Fruit fly (Drosophila melanogaster) whole organism, embryonic: ENCODE results near the gene CG33288.
A peak's percentile ranks its signal among the peaks of the same experiment; 100 is the strongest.

Source experiments
- CG10543 ChIP-seq: fragments of 200-800 bp; sonication (Bioruptor generic); optimal IDR thresholded peaks from 3 replicates; lab custom pipeline; 2017; ENCODE audit warnings: missing biosample characterization, mild to moderate bottlenecking, missing genetic modification characterization, moderate library complexity
- CG10959 ChIP-seq: fragments of 200-800 bp; sonication (Bioruptor generic); IDR thresholded peaks from 2 replicates; pipeline ENCODE4 v1.3.6; 2022; ENCODE audit warnings: missing biosample characterization, missing genetic modification characterization
- CG11456 ChIP-seq: fragments of 200-800 bp; sonication (Bioruptor generic); IDR thresholded peaks from 3 replicates; pipeline ENCODE4 v1.3.6; 2022; ENCODE audit warnings: missing biosample characterization, missing genetic modification characterization
- CG11504 ChIP-seq: fragments of 200-800 bp; sonication (Bioruptor generic); optimal IDR thresholded peaks from 3 replicates; lab custom pipeline; 2019; ENCODE audit warnings: missing biosample characterization, mild to moderate bottlenecking, missing genetic modification characterization, moderate library complexity
- CG11695 ChIP-seq: fragments of 200-800 bp; sonication (Bioruptor generic); IDR thresholded peaks from 3 replicates; pipeline ENCODE4 v1.3.6; 2022; ENCODE audit warnings: missing biosample characterization, missing genetic modification characterization
- CG11696 ChIP-seq: fragments of 200-800 bp; sonication (Bioruptor generic); IDR thresholded peaks from 2 replicates; pipeline ENCODE4 v1.3.6; 2022; ENCODE audit warnings: missing biosample characterization, missing genetic modification characterization
- CG12155 ChIP-seq: fragments of 200-800 bp; sonication (Bioruptor generic); optimal IDR thresholded peaks from 3 replicates; lab custom pipeline; 2016; ENCODE audit warnings: missing biosample characterization, missing genetic modification characterization
- CG12769 ChIP-seq: fragments of 200-800 bp; sonication (Bioruptor generic); optimal IDR thresholded peaks from 2 replicates; lab custom pipeline; 2019; ENCODE audit warnings: missing biosample characterization, mild to moderate bottlenecking, missing genetic modification characterization, moderate library complexity
- CG13123 ChIP-seq: fragments of 200-800 bp; sonication (Bioruptor generic); optimal IDR thresholded peaks from 2 replicates; lab custom pipeline; 2016; ENCODE audit warnings: missing biosample characterization, missing genetic modification characterization
- CG13296 ChIP-seq: fragments of 200-800 bp; sonication (Bioruptor generic); optimal IDR thresholded peaks from 3 replicates; lab custom pipeline; 2018; ENCODE audit warnings: missing biosample characterization, mild to moderate bottlenecking, missing genetic modification characterization
- CG13775 ChIP-seq: fragments of 200-800 bp; sonication (Bioruptor generic); optimal IDR thresholded peaks from 3 replicates; lab custom pipeline; 2017; ENCODE audit warnings: missing biosample characterization, mild to moderate bottlenecking, missing genetic modification characterization
- CG15696 ChIP-seq: fragments of 200-800 bp; sonication (Bioruptor generic); optimal IDR thresholded peaks from 2 replicates; lab custom pipeline; 2019; ENCODE audit warnings: missing biosample characterization, mild to moderate bottlenecking, missing genetic modification characterization, moderate library complexity
- CG17328 ChIP-seq: fragments of 200-800 bp; sonication (Bioruptor generic); IDR thresholded peaks from 2 replicates; pipeline ENCODE4 v1.3.6; 2022; ENCODE audit warnings: missing biosample characterization, missing genetic modification characterization
- CG17802 ChIP-seq: fragments of 200-800 bp; sonication (Bioruptor generic); optimal IDR thresholded peaks from 2 replicates; lab custom pipeline; 2018; ENCODE audit warnings: missing biosample characterization, mild to moderate bottlenecking, missing genetic modification characterization, moderate library complexity
- CG1832 ChIP-seq: fragments of 200-800 bp; sonication (Bioruptor generic); optimal IDR thresholded peaks from 2 replicates; lab custom pipeline; 2017; ENCODE audit warnings: missing biosample characterization, mild to moderate bottlenecking, missing genetic modification characterization, inconsistent platforms
- CG18619 ChIP-seq: fragments of 200-800 bp; sonication (Bioruptor generic); optimal IDR thresholded peaks from 3 replicates; lab custom pipeline; 2017; ENCODE audit warnings: missing biosample characterization, mild to moderate bottlenecking, missing genetic modification characterization
- CG33213 ChIP-seq: fragments of 200-800 bp; sonication (Bioruptor generic); optimal IDR thresholded peaks from 3 replicates; lab custom pipeline; 2016; ENCODE audit warnings: missing biosample characterization, missing genetic modification characterization
- CG4328 ChIP-seq: fragments of 200-800 bp; sonication (Bioruptor generic); optimal IDR thresholded peaks from 3 replicates; lab custom pipeline; 2017; ENCODE audit warnings: missing biosample characterization, missing genetic modification reagents, missing genetic modification characterization
- CG4404 ChIP-seq: fragments of 200-800 bp; sonication (Bioruptor generic); IDR thresholded peaks from 2 replicates; pipeline ENCODE4 v1.3.6; 2022; ENCODE audit warnings: missing biosample characterization, missing genetic modification characterization
- CG6791 ChIP-seq: fragments of 200-800 bp; sonication (Bioruptor generic); IDR thresholded peaks from 3 replicates; pipeline ENCODE4 v1.3.6; 2022; ENCODE audit warnings: missing biosample characterization, missing genetic modification characterization; ENCODE audit not compliant: partially characterized antibody
- CG9215 ChIP-seq: fragments of 200-800 bp; sonication (Bioruptor generic); IDR thresholded peaks from 2 replicates; pipeline ENCODE4 v1.3.6; 2022; ENCODE audit warnings: missing biosample characterization, missing genetic modification characterization
- CG9797 ChIP-seq: fragments of 200-800 bp; sonication (Bioruptor generic); optimal IDR thresholded peaks from 3 replicates; lab custom pipeline; 2018; ENCODE audit warnings: missing biosample characterization, mild to moderate bottlenecking, missing genetic modification characterization
- CG9932 ChIP-seq: fragments of 200-800 bp; sonication (Bioruptor generic); IDR thresholded peaks from 2 replicates; pipeline ENCODE4 v1.3.6; 2022; ENCODE audit warnings: missing biosample characterization, missing genetic modification characterization
- Dek ChIP-seq: fragments of 200-800 bp; sonication (Bioruptor generic); optimal IDR thresholded peaks from 3 replicates; lab custom pipeline; 2019; ENCODE audit warnings: missing biosample characterization, mild to moderate bottlenecking, missing genetic modification characterization, moderate library complexity
- Dfd ChIP-seq, 2 experiments: fragments of >200 bp; optimal IDR thresholded peaks; 2 replicates each; lab custom pipeline; 2017; ENCODE audit warnings: missing biosample characterization in 2 of 2, missing genetic modification characterization in 2 of 2
- E2f1 ChIP-seq: fragments of 200-800 bp; sonication (Bioruptor generic); IDR thresholded peaks from 2 replicates; pipeline ENCODE4 v1.3.6; 2022; ENCODE audit warnings: missing biosample characterization, missing genetic modification characterization
- H2.0 ChIP-seq: fragments of 200-800 bp; sonication (Bioruptor generic); IDR thresholded peaks from 2 replicates; pipeline ENCODE4 v1.3.6; 2022; ENCODE audit warnings: missing biosample characterization, missing genetic modification characterization
- Lhr ChIP-seq: fragments of 200-800 bp; sonication (Bioruptor generic); optimal IDR thresholded peaks from 3 replicates; lab custom pipeline; 2017; ENCODE audit warnings: mild to moderate bottlenecking, missing biosample characterization, missing genetic modification reagents, missing genetic modification characterization
- Lim3 ChIP-seq: fragments of 200-800 bp; sonication (Bioruptor generic); IDR thresholded peaks from 2 replicates; pipeline ENCODE4 v1.3.6; 2022; ENCODE audit warnings: missing biosample characterization, missing genetic modification characterization
- NC2α ChIP-seq: fragments of 200-800 bp; sonication (Bioruptor generic); optimal IDR thresholded peaks from 2 replicates; lab custom pipeline; 2016; ENCODE audit warnings: missing biosample characterization, missing genetic modification characterization
- Ptx1 ChIP-seq: fragments of 200-800 bp; sonication (Bioruptor generic); IDR thresholded peaks from 2 replicates; pipeline ENCODE4 v1.3.6; 2022; ENCODE audit warnings: missing biosample characterization, missing genetic modification characterization
- Trl ChIP-seq, 3 experiments: fragments of >200 bp in 2 of 3; fragments of 200-800 bp in 1 of 3; sonication (Bioruptor generic) in 1 of 3; optimal IDR thresholded peaks; 2 replicates in 1 of 3; 3 replicates in 2 of 3; lab custom pipeline; 2016 to 2017; ENCODE audit warnings: missing biosample characterization in 1 of 3, missing genetic modification characterization in 1 of 3
- al ChIP-seq: fragments of 200-800 bp; sonication (Bioruptor generic); IDR thresholded peaks from 2 replicates; pipeline ENCODE4 v1.3.6; 2022; ENCODE audit warnings: missing biosample characterization, missing genetic modification characterization
- ap ChIP-seq: fragments of 200-800 bp; sonication (Bioruptor generic); IDR thresholded peaks from 2 replicates; pipeline ENCODE4 v1.3.6; 2022; ENCODE audit warnings: missing biosample characterization, missing genetic modification characterization
- caup ChIP-seq: fragments of 200-800 bp; sonication (Bioruptor generic); optimal IDR thresholded peaks from 3 replicates; lab custom pipeline; 2017; ENCODE audit warnings: missing biosample characterization, mild to moderate bottlenecking, missing genetic modification characterization, moderate library complexity; ENCODE audit not compliant: severe bottlenecking
- danr ChIP-seq: fragments of 200-800 bp; sonication (Bioruptor generic); IDR thresholded peaks from 2 replicates; pipeline ENCODE4 v1.3.6; 2022; ENCODE audit warnings: missing biosample characterization, missing genetic modification characterization
- lola ChIP-seq, 3 experiments: fragments of >200 bp in 2 of 3; fragments of 200-800 bp in 1 of 3; sonication (Bioruptor generic) in 1 of 3; optimal IDR thresholded peaks; 2 replicates each; lab custom pipeline; 2017 to 2019; ENCODE audit warnings: missing biosample characterization in 3 of 3, missing genetic modification characterization in 3 of 3, mild to moderate bottlenecking in 1 of 3, moderate library complexity in 1 of 3
- mam ChIP-seq: fragments of 200-800 bp; sonication (Bioruptor generic); optimal IDR thresholded peaks from 3 replicates; lab custom pipeline; 2016; ENCODE audit warnings: missing biosample characterization, missing genetic modification characterization
- oc ChIP-seq: fragments of 200-800 bp; sonication (Bioruptor generic); optimal IDR thresholded peaks from 2 replicates; lab custom pipeline; 2018; ENCODE audit warnings: missing biosample characterization, mild to moderate bottlenecking, missing genetic modification characterization, moderate library complexity
- onecut ChIP-seq: fragments of 200-800 bp; sonication (Bioruptor generic); IDR thresholded peaks from 2 replicates; pipeline ENCODE4 v1.3.6; 2022; ENCODE audit warnings: missing biosample characterization, missing genetic modification characterization
- sc ChIP-seq, 3 experiments: fragments of >200 bp in 2 of 3; fragments of 200-800 bp in 1 of 3; sonication (Bioruptor generic) in 1 of 3; optimal IDR thresholded peaks; 2 replicates in 2 of 3; 3 replicates in 1 of 3; lab custom pipeline; 2017; ENCODE audit warnings: mild to moderate bottlenecking in 1 of 3, missing biosample characterization in 1 of 3, missing genetic modification characterization in 1 of 3, missing genetic modification reagents in 1 of 3
- seq ChIP-seq: fragments of 200-800 bp; sonication (Bioruptor generic); IDR thresholded peaks from 2 replicates; pipeline ENCODE4 v1.3.6; 2022; ENCODE audit warnings: missing biosample characterization, missing genetic modification characterization
- shn ChIP-seq: fragments of 200-800 bp; sonication (Bioruptor generic); optimal IDR thresholded peaks from 3 replicates; lab custom pipeline; 2016; ENCODE audit warnings: missing biosample characterization, missing genetic modification characterization
- sim ChIP-seq: fragments of 200-800 bp; sonication (Bioruptor generic); IDR thresholded peaks from 2 replicates; pipeline ENCODE4 v1.3.6; 2022; ENCODE audit warnings: missing biosample characterization, missing genetic modification characterization
- sob ChIP-seq: fragments of 200-800 bp; sonication (Bioruptor generic); IDR thresholded peaks from 2 replicates; pipeline ENCODE4 v1.3.6; 2022; ENCODE audit warnings: missing biosample characterization, missing genetic modification characterization
- sqz ChIP-seq: fragments of 200-800 bp; sonication (Bioruptor generic); optimal IDR thresholded peaks from 3 replicates; lab custom pipeline; 2018; ENCODE audit warnings: missing biosample characterization, mild to moderate bottlenecking, missing genetic modification characterization
- ssp ChIP-seq: fragments of 200-800 bp; sonication (Bioruptor generic); IDR thresholded peaks from 2 replicates; pipeline ENCODE4 v1.3.6; 2022; ENCODE audit warnings: missing biosample characterization, missing genetic modification characterization
- stc ChIP-seq: fragments of 200-800 bp; sonication (Bioruptor generic); IDR thresholded peaks from 2 replicates; pipeline ENCODE4 v1.3.6; 2022; ENCODE audit warnings: missing biosample characterization, missing genetic modification characterization
- trh ChIP-seq: fragments of 200-800 bp; sonication (Bioruptor generic); optimal IDR thresholded peaks from 2 replicates; lab custom pipeline; 2016; ENCODE audit warnings: missing biosample characterization, missing genetic modification characterization
- tup ChIP-seq: fragments of 200-800 bp; sonication (Bioruptor generic); optimal IDR thresholded peaks from 2 replicates; lab custom pipeline; 2016; ENCODE audit warnings: missing biosample characterization, mild to moderate bottlenecking, missing genetic modification characterization, moderate library complexity
- vnd ChIP-seq: fragments of 200-800 bp; sonication (Bioruptor generic); IDR thresholded peaks from 3 replicates; pipeline ENCODE4 v1.3.6; 2022; ENCODE audit warnings: missing biosample characterization, missing genetic modification characterization; ENCODE audit not compliant: partially characterized antibody

The CG33288 gene

dm6 chr3L:21412140-21412539 lies 15.4 kb upstream of the CG33288 start (continued):
- no peak for TF ChIP-seq sim
- TF ChIP-seq CG17802, result no peak
- no peak for TF ChIP-seq trh (GFP tag; lab: Kevin White, UChicago)
- peak; percentile 7 for TF ChIP-seq CG4328 (GFP tag; lab: Kevin White, UChicago)
- TF ChIP-seq CG1832 (GFP tag; lab: Kevin White, UChicago), result no peak
- peak; percentile 37; the same call in 1 of the 2 replicates for TF ChIP-seq CG11696 (GFP tag; lab: Robert Waterston, UW)
- no peak for TF ChIP-seq Trl (optimal IDR thresholded peaks at IDR 0.05; lab: Kevin White, UChicago)
- no peak for TF ChIP-seq Trl (GFP tag; optimal IDR thresholded peaks at IDR 0.05; lab: Kevin White, UChicago)
- TF ChIP-seq CG13775, result no peak
- TF ChIP-seq CG9797 (GFP tag; lab: Kevin White, UChicago), result no peak
- no peak for TF ChIP-seq CG12155 (GFP tag; lab: Kevin White, UChicago)
- TF ChIP-seq ap (GFP tag; lab: Robert Waterston, UW), result no peak
- peak; percentile 23 for TF ChIP-seq onecut (GFP tag; lab: Robert Waterston, UW)
- peak; percentile 68 for TF ChIP-seq CG13296 (GFP tag; lab: Kevin White, UChicago)
- TF ChIP-seq CG33213 (GFP tag; lab: Kevin White, UChicago), result no peak
- TF ChIP-seq CG18619 (GFP tag; lab: Kevin White, UChicago), result peak; percentile 16
- TF ChIP-seq caup, result peak; percentile 17
- TF ChIP-seq Ptx1 (GFP tag; lab: Robert Waterston, UW), result no peak
- no peak for TF ChIP-seq vnd (GFP tag; lab: Robert Waterston, UW)
- TF ChIP-seq CG11456 (GFP tag; lab: Robert Waterston, UW), result no peak
- TF ChIP-seq CG17328 (GFP tag; lab: Robert Waterston, UW), result no peak
- TF ChIP-seq Lhr (GFP tag; lab: Kevin White, UChicago), result no peak
- no peak for TF ChIP-seq tup (GFP tag; lab: Kevin White, UChicago)
- TF ChIP-seq CG10959 (GFP tag; lab: Robert Waterston, UW), result no peak
- TF ChIP-seq Dek, result no peak
- no peak for TF ChIP-seq Lim3 (GFP tag; lab: Robert Waterston, UW)
- no peak for TF ChIP-seq CG9215 (GFP tag; lab: Robert Waterston, UW)
- TF ChIP-seq oc (tag; lab: Kevin White, UChicago), result no peak
- no peak for TF ChIP-seq E2f1 (GFP tag; lab: Robert Waterston, UW)
- peak; percentile 20 for TF ChIP-seq CG12769 (tag; lab: Kevin White, UChicago)
- no peak for TF ChIP-seq CG6791 (GFP tag; lab: Robert Waterston, UW)
- no peak for TF ChIP-seq mam
- TF ChIP-seq NC2α, result no peak
- no peak for TF ChIP-seq sc (optimal IDR thresholded peaks at IDR 0.05; lab: Kevin White, UChicago)
- TF ChIP-seq sc (GFP tag; optimal IDR thresholded peaks at IDR 0.05; lab: Kevin White, UChicago), result no peak
- no peak for TF ChIP-seq danr
- TF ChIP-seq seq, result peak; percentile 34; the same call in 1 of the 2 replicates
- TF ChIP-seq CG10543 (GFP tag; lab: Kevin White, UChicago), result peak; percentile 20
- no peak for TF ChIP-seq Dfd (GFP tag; optimal IDR thresholded peaks at IDR 0.05; lab: Kevin White, UChicago)
- TF ChIP-seq al (GFP tag; lab: Robert Waterston, UW), result no peak
- TF ChIP-seq CG15696 (tag; lab: Kevin White, UChicago), result no peak
- peak; percentile 21; the same call in 1 of the 3 replicates for TF ChIP-seq CG11695 (GFP tag; lab: Robert Waterston, UW)
- no peak for TF ChIP-seq CG4404 (GFP tag; lab: Robert Waterston, UW)
- no peak for TF ChIP-seq CG13123 (GFP tag; lab: Kevin White, UChicago)
- TF ChIP-seq CG9932 (GFP tag; lab: Robert Waterston, UW), result no peak
- peak; percentile 45; the same call in 1 of the 2 replicates for TF ChIP-seq stc (GFP tag; lab: Robert Waterston, UW)
- TF ChIP-seq sqz (GFP tag; lab: Kevin White, UChicago), result no peak
- no peak for TF ChIP-seq H2.0
- TF ChIP-seq shn (GFP tag; lab: Kevin White, UChicago), result no peak
- no peak for TF ChIP-seq lola (GFP tag; optimal IDR thresholded peaks at IDR 0.05; lab: Kevin White, UChicago)
- peak; percentile 29 for TF ChIP-seq CG11504 (tag; lab: Kevin White, UChicago)
- TF ChIP-seq sob (GFP tag; lab: Robert Waterston, UW), result no peak
- no peak for TF ChIP-seq ssp
